Worm (Caenorhabditis elegans) whole organism, mixed stage, embryonic: ENCODE results near the gene elo-8.
"Not testable (repeated sequence)": the region's sequence is repeated elsewhere in the genome, so short reads cannot be mapped to it uniquely, and the experiment has no call there.

ENCODE experiments used
- M03D4.4 ChIP-seq: sonication (generic microtip); optimal IDR thresholded peaks from 2 replicates; lab custom pipeline; 2017; ENCODE audit warnings: mild to moderate bottlenecking, missing genetic modification characterization, missing compliant biosample characterization
- bed-3 ChIP-seq: fragments of 200-800 bp; sonication (Bioruptor generic); optimal IDR thresholded peaks from 3 replicates; lab custom pipeline; 2018; ENCODE audit warnings: mild to moderate bottlenecking, missing genetic modification characterization, moderate library complexity, missing compliant biosample characterization
- blmp-1 ChIP-seq: fragments of 150-350 bp; optimal IDR thresholded peaks from 2 replicates; lab custom pipeline; 2014; ENCODE audit warnings: missing biosample characterization, missing genetic modification characterization
- ceh-39 ChIP-seq: fragments of 150-350 bp; optimal IDR thresholded peaks from 2 replicates; lab custom pipeline; 2014; ENCODE audit warnings: missing biosample characterization, missing genetic modification characterization
- ceh-43 ChIP-seq: fragments of 200-800 bp; sonication (Bioruptor generic); optimal IDR thresholded peaks from 2 replicates; lab custom pipeline; 2018; ENCODE audit warnings: mild to moderate bottlenecking, missing genetic modification characterization, moderate library complexity, missing compliant biosample characterization
- ceh-83 ChIP-seq: fragments of 200-800 bp; sonication (Bioruptor generic); optimal IDR thresholded peaks from 2 replicates; lab custom pipeline; 2018; ENCODE audit warnings: mild to moderate bottlenecking, missing genetic modification characterization, missing compliant biosample characterization
- ces-1 ChIP-seq: fragments of 150-350 bp; optimal IDR thresholded peaks from 2 replicates; lab custom pipeline; 2014; ENCODE audit warnings: missing biosample characterization, missing genetic modification reagents, missing genetic modification characterization
- cnd-1 ChIP-seq: fragments of 200-800 bp; sonication (Bioruptor generic); optimal IDR thresholded peaks from 2 replicates; lab custom pipeline; 2018; ENCODE audit warnings: mild to moderate bottlenecking, missing genetic modification characterization, missing compliant biosample characterization
- drap-1 ChIP-seq: fragments of 200-800 bp; sonication (Bioruptor generic); optimal IDR thresholded peaks from 3 replicates; lab custom pipeline; 2018; ENCODE audit warnings: mild to moderate bottlenecking, missing genetic modification characterization, missing compliant biosample characterization
- elt-1 ChIP-seq: sonication (generic microtip); optimal IDR thresholded peaks from 2 replicates; lab custom pipeline; 2017; ENCODE audit warnings: missing genetic modification characterization, mild to moderate bottlenecking, missing compliant biosample characterization, antibody characterized with exemption, moderate library complexity, borderline replicate concordance; ENCODE audit not compliant: insufficient read depth
- elt-3 ChIP-seq: fragments of 150-350 bp; optimal IDR thresholded peaks from 2 replicates; lab custom pipeline; 2014; ENCODE audit warnings: missing biosample characterization, missing genetic modification characterization
- flh-1 ChIP-seq: fragments of 200-800 bp; sonication (Bioruptor generic); optimal IDR thresholded peaks from 2 replicates; lab custom pipeline; 2018; ENCODE audit warnings: mild to moderate bottlenecking, missing genetic modification characterization, moderate library complexity, missing compliant biosample characterization
- ham-2 ChIP-seq: fragments of 200-800 bp; sonication (Bioruptor generic); optimal IDR thresholded peaks from 2 replicates; lab custom pipeline; 2018; ENCODE audit warnings: mild to moderate bottlenecking, missing genetic modification characterization, missing compliant biosample characterization
- hlh-1 ChIP-seq: fragments of 150-350 bp; optimal IDR thresholded peaks from 2 replicates; lab custom pipeline; 2014; ENCODE audit warnings: missing biosample characterization, missing genetic modification reagents, missing genetic modification characterization
- lin-13 ChIP-seq: fragments of 150-350 bp; optimal IDR thresholded peaks from 2 replicates; lab custom pipeline; 2014; ENCODE audit warnings: missing biosample characterization, missing genetic modification characterization
- lin-32 ChIP-seq: fragments of 200-800 bp; sonication (Bioruptor generic); optimal IDR thresholded peaks from 2 replicates; lab custom pipeline; 2018; ENCODE audit warnings: mild to moderate bottlenecking, missing genetic modification characterization, missing compliant biosample characterization
- lsy-2 ChIP-seq: fragments of 150-350 bp; optimal IDR thresholded peaks from 2 replicates; lab custom pipeline; 2014; ENCODE audit warnings: missing biosample characterization, missing genetic modification characterization
- mab-5 ChIP-seq: fragments of 150-350 bp; optimal IDR thresholded peaks from 2 replicates; lab custom pipeline; 2014; ENCODE audit warnings: missing biosample characterization, missing genetic modification characterization
- mls-2 ChIP-seq: sonication (generic microtip); optimal IDR thresholded peaks from 2 replicates; lab custom pipeline; 2016; ENCODE audit warnings: mild to moderate bottlenecking, missing genetic modification characterization, moderate library complexity, missing compliant biosample characterization
- nhr-12 ChIP-seq: fragments of 150-350 bp; optimal IDR thresholded peaks from 2 replicates; lab custom pipeline; 2014; ENCODE audit warnings: missing biosample characterization, missing genetic modification characterization
- nhr-237 ChIP-seq: fragments of 150-350 bp; optimal IDR thresholded peaks from 2 replicates; lab custom pipeline; 2014; ENCODE audit warnings: missing biosample characterization, missing genetic modification characterization
- snpc-4 ChIP-seq: fragments of 150-350 bp; optimal IDR thresholded peaks from 2 replicates; lab custom pipeline; 2014; ENCODE audit warnings: missing biosample characterization, missing genetic modification characterization
- sptf-1 ChIP-seq: sonication (generic microtip); optimal IDR thresholded peaks from 2 replicates; lab custom pipeline; 2017; ENCODE audit warnings: mild to moderate bottlenecking, missing genetic modification characterization, moderate library complexity, missing compliant biosample characterization
- tbx-8 ChIP-seq: fragments of 200-800 bp; sonication (Bioruptor generic); optimal IDR thresholded peaks from 2 replicates; lab custom pipeline; 2018; ENCODE audit warnings: mild to moderate bottlenecking, missing genetic modification characterization, moderate library complexity, missing compliant biosample characterization
- unc-120 ChIP-seq: sonication (generic microtip); optimal IDR thresholded peaks from 2 replicates; lab custom pipeline; 2017; ENCODE audit warnings: missing genetic modification characterization, missing compliant biosample characterization; ENCODE audit not compliant: poor library complexity, severe bottlenecking
- unc-39 ChIP-seq: fragments of 150-350 bp; optimal IDR thresholded peaks from 2 replicates; lab custom pipeline; 2014; ENCODE audit warnings: missing biosample characterization, missing genetic modification characterization
- unc-62 ChIP-seq: fragments of 150-350 bp; optimal IDR thresholded peaks from 2 replicates; lab custom pipeline; 2014; ENCODE audit warnings: missing biosample characterization, missing genetic modification reagents, missing genetic modification characterization
- zip-8 ChIP-seq: fragments of 150-350 bp; optimal IDR thresholded peaks from 2 replicates; lab custom pipeline; 2014; ENCODE audit warnings: missing biosample characterization, missing genetic modification characterization
- ztf-11 ChIP-seq: fragments of 150-350 bp; optimal IDR thresholded peaks from 2 replicates; lab custom pipeline; 2014; ENCODE audit warnings: missing biosample characterization, missing genetic modification characterization

The elo-8 gene

DNA sequence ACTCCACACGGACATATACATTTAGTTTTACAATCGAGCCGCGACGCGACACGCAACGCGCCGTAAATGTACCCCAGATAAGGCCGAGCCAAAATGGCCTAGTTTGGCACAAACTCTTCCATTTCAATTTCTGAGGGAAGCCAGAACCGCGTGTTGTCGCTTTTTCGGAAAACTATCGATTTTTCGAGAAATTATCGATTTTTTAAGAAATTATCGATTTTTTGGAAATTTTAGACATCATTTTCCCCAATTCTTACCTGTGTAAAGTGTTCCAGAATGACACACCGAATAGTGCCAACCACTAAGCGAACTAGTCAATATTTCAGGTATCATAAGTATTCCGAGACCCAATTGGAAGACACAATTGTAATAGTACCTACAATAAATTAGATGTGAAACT lies 461 bp downstream of the elo-8 start:
- TF ChIP-seq unc-39 (no peak), ham-2 (GFP tag; lab: Kevin White, UChicago) (no peak), lin-13 (tag; lab: Kevin White, UChicago) (no peak), nhr-12 (tag; lab: Kevin White, UChicago) (no peak), ces-1 (no peak), lin-32 (GFP tag; lab: Kevin White, UChicago) (no peak), hlh-1 (no peak), unc-62 (GFP tag; lab: Kevin White, UChicago) (no peak), bed-3 (GFP tag; lab: Kevin White, UChicago) (no peak)
- TF ChIP-seq, all 35 proteins: peak for 0

DNA sequence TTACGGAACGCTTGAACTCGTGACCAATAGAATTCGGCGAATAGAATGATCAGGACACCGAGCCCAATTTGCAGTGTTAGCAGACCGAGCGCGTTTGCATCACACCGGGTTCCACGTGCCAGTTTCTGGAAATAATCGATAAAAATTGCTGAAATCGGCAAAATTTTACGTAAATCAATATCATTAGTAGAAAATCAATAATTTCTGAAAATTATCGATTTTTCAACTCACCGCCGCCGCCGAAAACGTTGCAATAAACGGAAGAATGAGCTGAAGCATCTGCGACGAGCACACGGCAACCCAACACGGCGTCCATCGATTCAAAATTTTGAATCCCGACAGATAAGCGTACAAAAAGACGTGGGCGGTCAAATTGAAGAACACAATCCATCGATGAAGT lies 1.3 kb downstream of the elo-8 start:
- TF ChIP-seq sptf-1 (tag; lab: Kevin White, UChicago) = no peak
- TF ChIP-seq ceh-43 (GFP tag; lab: Kevin White, UChicago) = no peak
- no peak for TF ChIP-seq ham-2 (GFP tag; lab: Kevin White, UChicago)
- TF ChIP-seq unc-62 (GFP tag; lab: Kevin White, UChicago) = no peak
- no peak for TF ChIP-seq ztf-11

DNA sequence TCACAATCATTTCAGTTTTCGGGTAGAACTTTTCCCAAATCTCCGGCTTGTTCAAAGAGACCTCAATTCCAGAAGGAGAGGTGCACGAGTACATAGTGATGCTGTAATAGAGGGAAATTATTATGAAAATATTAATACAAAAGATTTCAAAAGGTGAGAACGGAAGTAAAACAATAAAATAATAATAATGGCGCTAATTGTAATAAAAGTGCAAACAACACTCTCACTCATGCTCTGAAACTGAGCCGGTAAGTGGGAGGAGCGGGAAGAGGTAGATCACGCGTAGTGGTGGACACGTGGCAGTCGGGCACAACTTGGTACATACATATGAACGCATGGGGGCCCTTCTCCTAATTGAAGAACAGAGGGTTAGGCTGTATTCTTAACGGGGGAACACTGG lies 4.8 kb downstream of the elo-8 start, which contains the start of gene tbx-37:
TSS of gene tbx-37 (minus strand) at position 101 of the 400 bp plus-strand sequence.
- TF ChIP-seq tbx-8 (GFP tag; lab: Kevin White, UChicago) (no peak), elt-3 (tag; lab: Kevin White, UChicago) (no peak), ceh-83 (GFP tag; lab: Kevin White, UChicago) (no peak), snpc-4 (tag; lab: Kevin White, UChicago) (no peak), mls-2 (tag; lab: Kevin White, UChicago) (no peak)

DNA sequence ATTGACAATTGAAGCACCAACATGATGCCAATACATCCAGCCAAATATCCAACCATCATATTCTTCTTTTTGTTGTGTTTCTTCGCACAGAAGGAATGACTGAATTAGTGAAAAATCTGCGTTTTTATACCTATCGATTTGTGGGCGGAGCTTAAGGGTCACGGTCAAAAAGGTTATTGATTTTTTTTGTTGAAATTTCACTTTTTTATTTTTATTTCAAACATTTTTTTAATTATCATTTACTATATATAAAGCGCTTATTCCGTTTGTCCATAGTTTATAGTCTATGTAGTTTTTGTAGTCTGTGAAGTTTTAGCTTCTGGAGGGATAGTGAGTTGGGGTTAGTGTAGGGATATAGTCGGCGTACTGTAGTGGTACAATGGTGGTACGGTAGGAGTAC lies 7.9 kb downstream of the elo-8 start, which contains the start of gene Y47D3A.13:
TSS of gene Y47D3A.13 (minus strand) at position 101 of the 400 bp plus-strand sequence.
- not testable (repeated sequence) for TF ChIP-seq drap-1 (GFP tag; lab: Kevin White, UChicago); nhr-237 (tag; lab: Kevin White, UChicago); unc-120 (tag; lab: Kevin White, UChicago)

DNA sequence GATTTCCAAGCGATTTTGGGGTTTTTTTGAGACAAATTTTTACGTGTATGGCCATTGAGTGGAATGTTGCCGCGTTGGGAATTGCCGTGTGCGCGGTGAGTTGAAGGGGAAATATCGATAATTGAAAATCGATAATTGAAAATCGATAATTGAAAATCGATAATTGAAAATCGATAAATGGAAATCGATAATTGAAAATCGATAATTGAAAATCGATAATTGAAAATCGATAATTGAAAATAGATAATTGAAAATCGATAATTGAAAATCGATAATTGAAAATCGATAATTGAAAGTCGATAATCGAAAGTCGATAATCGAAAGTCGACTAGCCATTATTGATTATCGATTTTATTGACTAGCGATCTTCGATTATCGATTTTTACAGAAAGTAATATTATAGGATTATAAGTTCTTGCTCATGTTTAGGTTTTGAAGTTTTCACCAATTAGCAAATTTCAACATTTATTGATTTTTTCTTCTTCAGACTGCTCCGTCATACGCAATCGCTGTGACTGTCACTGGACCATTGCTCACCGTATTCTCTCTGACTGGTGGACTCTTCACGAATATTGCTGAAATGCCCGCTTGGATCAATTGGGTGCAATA lies 10.2 kb downstream of the elo-8 start:
- TF ChIP-seq ces-1 = peak; percentile 50
- TF ChIP-seq blmp-1 = no peak
- peak; percentile 11 for TF ChIP-seq ceh-39 (tag; lab: Kevin White, UChicago)

DNA sequence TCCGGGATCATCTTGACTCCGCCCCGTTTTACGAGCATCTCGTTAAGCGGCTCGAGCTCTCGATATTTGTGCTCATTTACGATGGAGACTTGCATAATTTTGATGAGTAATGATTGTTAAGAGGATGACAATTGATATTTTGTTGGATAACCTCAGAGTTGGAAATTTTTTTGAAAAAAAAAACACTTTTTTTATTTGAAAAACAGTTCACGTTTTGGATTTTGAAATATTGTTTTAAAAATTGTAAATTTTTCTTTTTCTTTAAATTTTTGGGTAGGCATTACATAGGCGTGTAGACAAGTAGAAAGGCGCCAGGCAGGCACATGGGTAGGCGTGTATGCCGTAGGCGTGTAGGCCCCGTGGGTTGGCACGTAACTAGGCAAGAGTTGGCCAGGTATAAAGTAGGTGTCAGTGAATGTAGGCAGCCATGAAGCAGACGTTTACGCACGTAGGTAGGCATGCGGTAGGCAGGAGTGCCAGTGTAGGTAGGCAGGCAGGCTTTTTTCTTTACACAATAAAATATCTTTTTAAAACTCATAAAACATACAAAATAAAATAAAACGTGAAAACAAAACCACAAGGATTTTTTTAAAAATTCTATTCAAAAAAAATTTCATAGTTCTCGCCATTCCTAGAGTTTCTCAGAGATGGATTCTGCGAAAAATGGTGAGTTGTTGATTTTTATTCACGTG lies 13.6 kb downstream of the elo-8 start, which contains the start of the genes tbx-34 and wht-8:
TSS of gene tbx-34 (minus strand) at position 101 of the 692 bp plus-strand sequence.
TSS of gene wht-8 (plus strand) at position 642 of the 692 bp plus-strand sequence.
- TF ChIP-seq flh-1 (GFP tag; lab: Kevin White, UChicago) (no peak), elt-1 (no peak), elt-3 (tag; lab: Kevin White, UChicago) (no peak), ham-2 (GFP tag; lab: Kevin White, UChicago) (no peak), cnd-1 (no peak), unc-62 (GFP tag; lab: Kevin White, UChicago) (no peak), ces-1 (no peak)

DNA sequence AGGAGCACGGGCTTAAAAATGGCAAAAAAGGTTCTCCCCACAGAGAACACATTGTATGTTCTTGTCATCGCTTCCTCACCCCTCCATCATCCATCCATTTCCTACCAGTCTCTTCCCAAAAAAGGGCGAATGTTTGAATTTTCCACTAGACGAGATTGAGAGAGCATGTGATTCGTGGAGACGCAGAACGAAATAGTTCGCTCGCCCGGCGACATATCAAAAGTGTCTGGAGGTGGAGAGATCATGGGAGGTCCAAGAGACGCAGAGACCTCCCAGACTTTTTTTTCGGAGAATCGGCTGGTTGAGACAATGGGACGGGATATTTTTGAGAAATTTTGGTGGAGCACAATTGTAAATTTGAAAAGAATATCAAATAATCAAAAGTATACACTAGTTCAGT lies 23.5 kb downstream of the elo-8 start:
- TF ChIP-seq nhr-12 (tag; lab: Kevin White, UChicago) (no peak), lin-32 (GFP tag; lab: Kevin White, UChicago) (no peak), flh-1 (GFP tag; lab: Kevin White, UChicago) (no peak), tbx-8 (GFP tag; lab: Kevin White, UChicago) (no peak), bed-3 (GFP tag; lab: Kevin White, UChicago) (no peak), M03D4.4 (tag; lab: Kevin White, UChicago) (no peak), ceh-39 (tag; lab: Kevin White, UChicago) (no peak), elt-1 (no peak), mab-5 (tag; lab: Kevin White, UChicago) (no peak), lsy-2 (tag; lab: Kevin White, UChicago) (no peak), zip-8 (tag; lab: Kevin White, UChicago) (no peak), snpc-4 (tag; lab: Kevin White, UChicago) (no peak), blmp-1 (no peak), nhr-237 (tag; lab: Kevin White, UChicago) (no peak), unc-39 (no peak), unc-120 (tag; lab: Kevin White, UChicago) (no peak), ceh-83 (GFP tag; lab: Kevin White, UChicago) (no peak)
